Worm (Caenorhabditis elegans): ENCODE results near the gene K11D12.12.
A peak's percentile ranks its signal among the peaks of the same experiment; 100 is the strongest.

K11D12.12 gene

ce11 chrV:5027640-5028039 lies 24.4 kb upstream of the K11D12.12 start, which contains the start of gene cpt-4:
TSS of gene cpt-4 (minus strand) at chrV:5027723.
- TF ChIP-seq pqm-1 (tag; optimal IDR thresholded peaks at IDR 0.05), result peak; percentile 83
- peak; percentile 5 for TF ChIP-seq mdl-1 (tag; optimal IDR thresholded peaks at IDR 0.05)
- peak; percentile 95 for TF ChIP-seq elt-2 (tag; optimal IDR thresholded peaks at IDR 0.05)
- no peak for TF ChIP-seq nhr-77 (tag; optimal IDR thresholded peaks at IDR 0.05)
- no peak for TF ChIP-seq hmg-11 (tag; optimal IDR thresholded peaks at IDR 0.05)

ce11 chrV:5030212-5030611 lies 21.8 kb upstream of the K11D12.12 start:
- TF ChIP-seq jun-1 (tag; optimal IDR thresholded peaks at IDR 0.05), result peak; percentile 3
- no peak for TF ChIP-seq ceh-9 (tag; optimal IDR thresholded peaks at IDR 0.05)
- TF ChIP-seq elt-2 (tag; optimal IDR thresholded peaks at IDR 0.05), result peak; percentile 88
- TF ChIP-seq pqm-1 (tag; optimal IDR thresholded peaks at IDR 0.05), result peak; percentile 86
- TF ChIP-seq nhr-77 (tag; optimal IDR thresholded peaks at IDR 0.05), result no peak
- TF ChIP-seq fkh-2 (tag; optimal IDR thresholded peaks at IDR 0.05), result no peak
- no peak for TF ChIP-seq fkh-10 (GFP tag; optimal IDR thresholded peaks at IDR 0.05)
- TF ChIP-seq nhr-12 (tag; optimal IDR thresholded peaks at IDR 0.05), result no peak
- no peak for TF ChIP-seq ztf-11 (tag; optimal IDR thresholded peaks at IDR 0.05)
- no peak for TF ChIP-seq egl-5 (tag; optimal IDR thresholded peaks at IDR 0.05)
- peak; percentile 28 for TF ChIP-seq pha-4 (tag; optimal IDR thresholded peaks at IDR 0.05)
- TF ChIP-seq unc-39 (tag; optimal IDR thresholded peaks at IDR 0.05), result no peak
- TF ChIP-seq ceh-82 (tag; optimal IDR thresholded peaks at IDR 0.05), result no peak
- peak; percentile 38 for TF ChIP-seq skn-1 (tag; optimal IDR thresholded peaks at IDR 0.05)
- no peak for TF ChIP-seq nhr-237 (tag; optimal IDR thresholded peaks at IDR 0.05)
- TF ChIP-seq unc-62 (GFP tag; optimal IDR thresholded peaks at IDR 0.05), result no peak
- no peak for TF ChIP-seq mml-1 (tag; optimal IDR thresholded peaks at IDR 0.05)
- TF ChIP-seq nfya-1 (tag; optimal IDR thresholded peaks at IDR 0.05; ENCODE audit: insufficient read depth), result no peak

ce11 chrV:5030715-5031114 lies 21.3 kb upstream of the K11D12.12 start, which contains the start of gene swt-7:
TSS of gene swt-7 (minus strand) at chrV:5030815.
- TF ChIP-seq zag-1 (tag; optimal IDR thresholded peaks at IDR 0.05) (no peak), elt-2 (tag; optimal IDR thresholded peaks at IDR 0.05) (no peak), nhr-11 (tag; optimal IDR thresholded peaks at IDR 0.05) (no peak), egl-5 (tag; optimal IDR thresholded peaks at IDR 0.05) (no peak), ztf-4 (tag; optimal IDR thresholded peaks at IDR 0.05) (no peak), nhr-77 (tag; optimal IDR thresholded peaks at IDR 0.05) (no peak), fkh-2 (tag; optimal IDR thresholded peaks at IDR 0.05) (no peak), ama-1 (optimal IDR thresholded peaks at IDR 0.05) (no peak), nhr-43 (tag; optimal IDR thresholded peaks at IDR 0.05; ENCODE audit: poor library complexity, severe bottlenecking) (no peak), hmg-11 (tag; optimal IDR thresholded peaks at IDR 0.05) (no peak), sea-2 (GFP tag; optimal IDR thresholded peaks at IDR 0.05) (no peak)

- TF ChIP-seq elt-2 (tag; optimal IDR thresholded peaks at IDR 0.05) (peak; percentile 66), nhr-67 (tag; optimal IDR thresholded peaks at IDR 0.05) (no peak), eor-1 (tag; optimal IDR thresholded peaks at IDR 0.05) (no peak), snpc-4 (tag; optimal IDR thresholded peaks at IDR 0.05) (no peak), ztf-4 (tag; optimal IDR thresholded peaks at IDR 0.05) (no peak)
Measured at ce11 chrV:5031764-5032163, 20.3 kb upstream of the K11D12.12 start.

- no peak for TF ChIP-seq nhr-43 (tag; optimal IDR thresholded peaks at IDR 0.05; ENCODE audit: poor library complexity, severe bottlenecking)
- no peak for TF ChIP-seq ceh-9 (tag; optimal IDR thresholded peaks at IDR 0.05)
- peak; percentile 0 for TF ChIP-seq lin-39 (tag; optimal IDR thresholded peaks at IDR 0.05)
- TF ChIP-seq ztf-11 (tag; optimal IDR thresholded peaks at IDR 0.05), result no peak
- TF ChIP-seq nhr-67 (tag; optimal IDR thresholded peaks at IDR 0.05), result no peak
- TF ChIP-seq ztf-4 (tag; optimal IDR thresholded peaks at IDR 0.05), result no peak
- TF ChIP-seq R02D3.7 (tag; optimal IDR thresholded peaks at IDR 0.05), result no peak
- TF ChIP-seq ceh-16 (tag; optimal IDR thresholded peaks at IDR 0.05), result no peak
- TF ChIP-seq nhr-23 (tag; optimal IDR thresholded peaks at IDR 0.05), result peak; percentile 42
- no peak for TF ChIP-seq unc-62 (GFP tag; optimal IDR thresholded peaks at IDR 0.05)
- TF ChIP-seq skn-1 (tag; optimal IDR thresholded peaks at IDR 0.05), result no peak
- no peak for TF ChIP-seq sea-2 (GFP tag; optimal IDR thresholded peaks at IDR 0.05)
- no peak for TF ChIP-seq hmg-11 (tag; optimal IDR thresholded peaks at IDR 0.05)
- TF ChIP-seq nhr-237 (tag; optimal IDR thresholded peaks at IDR 0.05), result no peak
- TF ChIP-seq nhr-11 (tag; optimal IDR thresholded peaks at IDR 0.05), result no peak
- peak; percentile 68 for TF ChIP-seq mdl-1 (tag; optimal IDR thresholded peaks at IDR 0.05)
- TF ChIP-seq elt-3 (tag; optimal IDR thresholded peaks at IDR 0.05), result no peak
- TF ChIP-seq ZK546.5 (tag; optimal IDR thresholded peaks at IDR 0.05), result no peak
- no peak for TF ChIP-seq egl-27 (tag; optimal IDR thresholded peaks at IDR 0.05)
- TF ChIP-seq jun-1 (tag; optimal IDR thresholded peaks at IDR 0.05), result no peak
- TF ChIP-seq nhr-76 (tag; optimal IDR thresholded peaks at IDR 0.05), result no peak
- TF ChIP-seq nhr-28 (tag; optimal IDR thresholded peaks at IDR 0.05), result no peak
- peak; percentile 41 for TF ChIP-seq pqm-1 (tag; optimal IDR thresholded peaks at IDR 0.05)
- TF ChIP-seq nfya-1 (tag; optimal IDR thresholded peaks at IDR 0.05; ENCODE audit: insufficient read depth), result no peak
- no peak for TF ChIP-seq tbx-2 (tag; optimal IDR thresholded peaks at IDR 0.05)
- TF ChIP-seq ceh-28 (tag; optimal IDR thresholded peaks at IDR 0.05), result no peak
- no peak for TF ChIP-seq fkh-10 (GFP tag; optimal IDR thresholded peaks at IDR 0.05)
- peak; percentile 58 for TF ChIP-seq mml-1 (tag; optimal IDR thresholded peaks at IDR 0.05)
- TF ChIP-seq elt-1 (tag; optimal IDR thresholded peaks at IDR 0.05), result no peak
- TF ChIP-seq nhr-12 (tag; optimal IDR thresholded peaks at IDR 0.05), result no peak
- TF ChIP-seq elt-2 (tag; optimal IDR thresholded peaks at IDR 0.05), result peak; percentile 48
- TF ChIP-seq fkh-2 (tag; optimal IDR thresholded peaks at IDR 0.05), result no peak
- no peak for TF ChIP-seq fos-1 (tag; optimal IDR thresholded peaks at IDR 0.05)
Measured at ce11 chrV:5032176-5032575, 19.9 kb upstream of the K11D12.12 start.
